Fruit fly (Drosophila melanogaster) whole organism, prepupa: Measurements from ENCODE around the gene CG6726.
A peak's percentile ranks its signal among the peaks of the same experiment; 100 is the strongest.

ENCODE experiments used
- Blimp-1 ChIP-seq: fragments of 200-800 bp; sonication (Bioruptor generic); optimal IDR thresholded peaks from 3 replicates; lab custom pipeline; 2017; ENCODE audit warnings: missing biosample characterization, missing genetic modification characterization, mild to moderate bottlenecking, moderate library complexity, missing genetic modification reagents
- CG10631 ChIP-seq: fragments of 200-800 bp; sonication (Bioruptor generic); optimal IDR thresholded peaks from 2 replicates; lab custom pipeline; 2016; ENCODE audit warnings: missing biosample characterization, missing genetic modification characterization
- CG11294 ChIP-seq: fragments of 200-800 bp; sonication (Bioruptor generic); IDR thresholded peaks from 2 replicates; pipeline ENCODE4 v1.3.6; 2022; ENCODE audit warnings: missing biosample characterization, missing genetic modification characterization
- CG11762 ChIP-seq: fragments of 200-800 bp; sonication (Bioruptor generic); optimal IDR thresholded peaks from 3 replicates; lab custom pipeline; 2016; ENCODE audit warnings: missing biosample characterization, missing genetic modification characterization; ENCODE audit not compliant: insufficient read depth
- CG11902 ChIP-seq: fragments of 200-800 bp; sonication (Bioruptor generic); optimal IDR thresholded peaks from 3 replicates; lab custom pipeline; 2016; ENCODE audit warnings: missing biosample characterization, missing genetic modification characterization
- CG15336 ChIP-seq: fragments of 200-800 bp; sonication (Bioruptor generic); IDR thresholded peaks from 2 replicates; pipeline ENCODE4 v1.3.6; 2022; ENCODE audit warnings: missing biosample characterization, missing genetic modification characterization
- CG3032 ChIP-seq: fragments of 200-800 bp; optimal IDR thresholded peaks from 2 replicates; lab custom pipeline; 2019; ENCODE audit warnings: missing biosample characterization, mild to moderate bottlenecking, missing genetic modification characterization, moderate library complexity
- CG31627 ChIP-seq: fragments of 200-800 bp; sonication (Bioruptor generic); optimal IDR thresholded peaks from 3 replicates; lab custom pipeline; 2016; ENCODE audit warnings: missing biosample characterization, missing genetic modification characterization
- CG34406 ChIP-seq: fragments of 200-800 bp; sonication (Bioruptor generic); optimal IDR thresholded peaks from 3 replicates; lab custom pipeline; 2016; ENCODE audit warnings: missing biosample characterization, missing genetic modification characterization
- CG3919 ChIP-seq: fragments of 200-800 bp; sonication (Bioruptor generic); optimal IDR thresholded peaks from 3 replicates; lab custom pipeline; 2016; ENCODE audit warnings: missing biosample characterization, missing genetic modification characterization
- CG4318 ChIP-seq: fragments of 200-800 bp; sonication (Bioruptor generic); optimal IDR thresholded peaks from 3 replicates; lab custom pipeline; 2017; ENCODE audit warnings: missing biosample characterization, mild to moderate bottlenecking, missing genetic modification characterization
- CG6163 ChIP-seq: fragments of 200-800 bp; sonication (Bioruptor generic); IDR thresholded peaks from 3 replicates; pipeline ENCODE4 v1.3.6; 2022; ENCODE audit warnings: missing biosample characterization, missing genetic modification characterization
- CG6276 ChIP-seq: fragments of 200-800 bp; sonication (Bioruptor generic); optimal IDR thresholded peaks from 2 replicates; lab custom pipeline; 2017; ENCODE audit warnings: missing biosample characterization, mild to moderate bottlenecking, missing genetic modification characterization
- CG6792 ChIP-seq: fragments of 200-800 bp; sonication (Bioruptor generic); optimal IDR thresholded peaks from 3 replicates; lab custom pipeline; 2016; ENCODE audit warnings: missing biosample characterization, missing genetic modification characterization
- CG6808 ChIP-seq: fragments of 200-800 bp; sonication (Bioruptor generic); optimal IDR thresholded peaks from 3 replicates; lab custom pipeline; 2017; ENCODE audit warnings: missing biosample characterization, missing genetic modification characterization, mild to moderate bottlenecking, moderate library complexity, missing genetic modification reagents
- CG6854 ChIP-seq: fragments of 200-800 bp; sonication (Bioruptor generic); optimal IDR thresholded peaks from 2 replicates; lab custom pipeline; 2017; ENCODE audit warnings: missing biosample characterization, mild to moderate bottlenecking, missing genetic modification characterization
- CG7368 ChIP-seq: fragments of 200-800 bp; sonication (Bioruptor generic); optimal IDR thresholded peaks from 3 replicates; lab custom pipeline; 2016; ENCODE audit warnings: missing biosample characterization, missing genetic modification characterization
- CG8119 ChIP-seq: fragments of 200-800 bp; sonication (Bioruptor generic); IDR thresholded peaks from 3 replicates; pipeline ENCODE4 v1.3.6; 2022; ENCODE audit warnings: missing biosample characterization, missing genetic modification characterization
- CG8319 ChIP-seq: fragments of 200-800 bp; sonication (Bioruptor generic); optimal IDR thresholded peaks from 3 replicates; lab custom pipeline; 2016; ENCODE audit warnings: missing biosample characterization, missing genetic modification characterization
- Eip75B ChIP-seq: fragments of 200-800 bp; sonication (Bioruptor generic); optimal IDR thresholded peaks from 3 replicates; lab custom pipeline; 2016; ENCODE audit warnings: missing biosample characterization, missing genetic modification characterization
- Eip93F ChIP-seq: fragments of 200-800 bp; sonication (Bioruptor generic); optimal IDR thresholded peaks from 2 replicates; lab custom pipeline; 2016; ENCODE audit warnings: missing biosample characterization, mild to moderate bottlenecking, missing genetic modification characterization
- Ets21C ChIP-seq: fragments of 200-800 bp; sonication (Bioruptor generic); optimal IDR thresholded peaks from 3 replicates; lab custom pipeline; 2016; ENCODE audit warnings: missing biosample characterization, missing genetic modification characterization
- Ets96B ChIP-seq: fragments of 200-800 bp; optimal IDR thresholded peaks from 2 replicates; lab custom pipeline; 2019; ENCODE audit warnings: missing biosample characterization, mild to moderate bottlenecking, missing genetic modification characterization, moderate library complexity
- Gug ChIP-seq: fragments of 200-800 bp; sonication (Bioruptor generic); IDR thresholded peaks from 2 replicates; pipeline ENCODE4 v1.3.6; 2022; ENCODE audit warnings: missing biosample characterization, missing genetic modification characterization
- Hr38 ChIP-seq: sonication (Bioruptor generic); optimal IDR thresholded peaks from 2 replicates; lab custom pipeline; 2016; ENCODE audit warnings: missing biosample characterization, missing genetic modification characterization
- Hr39 ChIP-seq: fragments of 200-800 bp; sonication (Bioruptor generic); optimal IDR thresholded peaks from 2 replicates; lab custom pipeline; 2016; ENCODE audit warnings: missing biosample characterization, missing genetic modification characterization
- Hr4 ChIP-seq: fragments of 200-800 bp; sonication (Bioruptor generic); optimal IDR thresholded peaks from 3 replicates; lab custom pipeline; 2016; ENCODE audit warnings: missing biosample characterization, missing genetic modification characterization
- OdsH ChIP-seq: fragments of 200-800 bp; sonication (Bioruptor generic); optimal IDR thresholded peaks from 3 replicates; lab custom pipeline; 2016; ENCODE audit warnings: missing biosample characterization, missing genetic modification characterization
- Smox ChIP-seq: fragments of 200-800 bp; sonication (Bioruptor generic); optimal IDR thresholded peaks from 3 replicates; lab custom pipeline; 2016; ENCODE audit warnings: missing biosample characterization, missing genetic modification characterization
- Sox102F ChIP-seq: fragments of 200-800 bp; sonication (Bioruptor generic); optimal IDR thresholded peaks from 2 replicates; lab custom pipeline; 2016; ENCODE audit warnings: missing biosample characterization, mild to moderate bottlenecking, missing genetic modification characterization
- Sox14 ChIP-seq: fragments of 200-800 bp; sonication (Bioruptor generic); optimal IDR thresholded peaks from 3 replicates; lab custom pipeline; 2016; ENCODE audit warnings: missing biosample characterization, missing genetic modification characterization
- acj6 ChIP-seq: fragments of 200-800 bp; sonication (Bioruptor generic); optimal IDR thresholded peaks from 3 replicates; lab custom pipeline; 2016; ENCODE audit warnings: missing biosample characterization, missing genetic modification characterization
- cyc ChIP-seq: fragments of 200-800 bp; sonication (Bioruptor generic); optimal IDR thresholded peaks from 3 replicates; lab custom pipeline; 2016; ENCODE audit warnings: missing biosample characterization, missing genetic modification characterization
- dsx ChIP-seq: fragments of 200-800 bp; optimal IDR thresholded peaks from 3 replicates; lab custom pipeline; 2019; ENCODE audit warnings: missing biosample characterization, mild to moderate bottlenecking, missing genetic modification characterization, moderate library complexity; ENCODE audit not compliant: poor library complexity, severe bottlenecking
- esn ChIP-seq: fragments of 200-800 bp; sonication (Bioruptor generic); optimal IDR thresholded peaks from 2 replicates; lab custom pipeline; 2016; ENCODE audit warnings: missing biosample characterization, mild to moderate bottlenecking, missing genetic modification characterization, moderate library complexity
- fd85E ChIP-seq: fragments of 200-800 bp; sonication (Bioruptor generic); optimal IDR thresholded peaks from 3 replicates; lab custom pipeline; 2016; ENCODE audit warnings: missing biosample characterization, missing genetic modification characterization
- pdm3 ChIP-seq: fragments of 200-800 bp; sonication (Bioruptor generic); optimal IDR thresholded peaks from 3 replicates; lab custom pipeline; 2016; ENCODE audit warnings: missing biosample characterization, missing genetic modification characterization
- salr ChIP-seq, 2 experiments: fragments of 200-800 bp; sonication (Bioruptor generic); optimal IDR thresholded peaks; 3 replicates each; lab custom pipeline; 2016 to 2018; ENCODE audit warnings: missing biosample characterization in 2 of 2, missing genetic modification characterization in 2 of 2, mild to moderate bottlenecking in 1 of 2
- spab ChIP-seq: fragments of 200-800 bp; sonication (Bioruptor generic); optimal IDR thresholded peaks from 2 replicates; lab custom pipeline; 2017; ENCODE audit warnings: missing biosample characterization, mild to moderate bottlenecking, missing genetic modification characterization, missing genetic modification reagents
- topi ChIP-seq: fragments of 200-800 bp; sonication (Bioruptor generic); optimal IDR thresholded peaks from 3 replicates; lab custom pipeline; 2016; ENCODE audit warnings: missing biosample characterization, missing genetic modification characterization
- vri ChIP-seq: fragments of 200-800 bp; sonication (Bioruptor generic); optimal IDR thresholded peaks from 3 replicates; lab custom pipeline; 2016; ENCODE audit warnings: missing biosample characterization, mild to moderate bottlenecking, missing genetic modification characterization

The CG6726 gene

DNA sequence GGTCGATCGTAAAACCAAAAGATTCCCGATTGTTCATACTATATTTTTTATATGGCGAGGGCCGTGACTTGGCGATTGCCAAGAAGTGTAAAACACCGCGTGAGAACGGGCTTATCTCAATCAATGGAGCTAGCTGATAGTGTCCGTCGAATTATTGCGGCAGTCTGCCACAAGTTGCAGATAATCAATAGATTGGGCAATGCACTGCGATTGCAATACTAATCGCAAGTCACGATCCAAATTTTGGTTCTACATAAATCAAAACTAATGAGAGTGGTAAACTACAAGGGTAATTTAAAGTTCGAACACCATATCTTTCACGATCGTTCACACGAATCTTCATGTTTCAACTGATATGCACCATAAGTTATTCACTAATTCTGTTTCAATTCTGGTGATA, 34.8 kb upstream of the CG6726 start:
- TF ChIP-seq Eip75B (GFP tag; lab: Kevin White, UChicago) (no peak), CG8319 (GFP tag; lab: Kevin White, UChicago) (no peak), vri (GFP tag; lab: Kevin White, UChicago) (peak; percentile 7), esn (GFP tag; lab: Kevin White, UChicago) (no peak)
- TF ChIP-seq, all 60 proteins: peak for 1

dm6 chr3R:23057390-23057789, 34.1 kb upstream of the CG6726 start:
- TF ChIP-seq CG15336 (no peak), CG11294 (GFP tag; lab: Robert Waterston, UW) (no peak)

dm6 chr3R:23058858-23059257, 32.7 kb upstream of the CG6726 start, which contains the start of gene Ctns:
Gene Ctns, minus strand, starts transcription at chr3R:23058958.
- TF ChIP-seq salr (GFP tag; optimal IDR thresholded peaks at IDR 0.05; lab: Kevin White, UChicago) (no peak), CG11902 (GFP tag; lab: Kevin White, UChicago) (no peak), CG6792 (GFP tag; lab: Kevin White, UChicago) (no peak), CG3032 (tag; lab: Kevin White, UChicago) (no peak), CG6808 (GFP tag; lab: Kevin White, UChicago) (no peak), fd85E (GFP tag; lab: Kevin White, UChicago) (no peak), cyc (GFP tag; lab: Kevin White, UChicago) (no peak), Sox102F (GFP tag; lab: Kevin White, UChicago) (no peak), Eip93F (GFP tag; lab: Kevin White, UChicago) (no peak), CG4318 (GFP tag; lab: Kevin White, UChicago) (no peak), Ets21C (GFP tag; lab: Kevin White, UChicago) (no peak), OdsH (GFP tag; lab: Kevin White, UChicago) (no peak), CG7368 (GFP tag; lab: Kevin White, UChicago) (no peak), Hr38 (GFP tag; lab: Kevin White, UChicago) (no peak), CG8319 (GFP tag; lab: Kevin White, UChicago) (no peak)

dm6 chr3R:23060166-23060565, 31.4 kb upstream of the CG6726 start:
- no peak for TF ChIP-seq Blimp-1 (GFP tag; lab: Kevin White, UChicago)
- no peak for TF ChIP-seq CG8319 (GFP tag; lab: Kevin White, UChicago)
- no peak for TF ChIP-seq CG11762 (GFP tag; lab: Kevin White, UChicago)
- TF ChIP-seq cyc (GFP tag; lab: Kevin White, UChicago), result no peak
- TF ChIP-seq dsx (GFP tag; lab: Kevin White, UChicago), result no peak
- TF ChIP-seq OdsH (GFP tag; lab: Kevin White, UChicago), result no peak
- TF ChIP-seq Ets21C (GFP tag; lab: Kevin White, UChicago), result no peak
- no peak for TF ChIP-seq spab (GFP tag; lab: Kevin White, UChicago)
- no peak for TF ChIP-seq CG6854 (GFP tag; lab: Kevin White, UChicago)
- no peak for TF ChIP-seq CG3032 (tag; lab: Kevin White, UChicago)
- TF ChIP-seq Smox, result no peak

DNA sequence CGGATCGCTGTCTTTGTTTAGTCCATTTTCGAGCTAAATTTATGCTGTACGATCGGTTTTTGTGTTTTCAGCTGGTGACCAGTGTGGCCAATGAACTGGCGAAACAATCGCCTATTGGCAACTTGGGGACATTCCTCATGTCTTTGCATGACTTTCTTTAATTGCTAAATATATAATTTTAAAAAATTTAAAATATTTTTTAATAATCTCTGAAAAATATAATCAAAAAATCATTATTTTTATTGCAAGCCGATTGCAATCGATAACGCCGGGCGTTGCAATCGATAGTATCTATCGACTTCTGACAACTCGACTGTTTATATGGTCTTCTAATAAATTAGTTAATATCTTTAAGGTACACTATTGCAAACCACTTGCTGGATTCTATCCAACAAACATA, 30.3 kb upstream of the CG6726 start, which contains the start of the genes sav and Ublcp1:
Gene sav, minus strand, starts transcription at position 96 of the 400 bp plus-strand sequence.
Gene Ublcp1, plus strand, starts transcription at position 285 of the 400 bp plus-strand sequence.
- TF ChIP-seq CG6276 (GFP tag; lab: Kevin White, UChicago) (no peak), CG8119 (GFP tag; lab: Robert Waterston, UW) (no peak), Eip75B (GFP tag; lab: Kevin White, UChicago) (no peak), CG6808 (GFP tag; lab: Kevin White, UChicago) (peak; percentile 83), CG6163 (GFP tag; lab: Robert Waterston, UW) (no peak), Hr39 (GFP tag; lab: Kevin White, UChicago) (no peak), Gug (GFP tag; lab: Robert Waterston, UW) (no peak), Sox14 (GFP tag; lab: Kevin White, UChicago) (peak; percentile 35), Hr4 (GFP tag; lab: Kevin White, UChicago) (no peak), Hr38 (GFP tag; lab: Kevin White, UChicago) (no peak), CG3919 (GFP tag; lab: Kevin White, UChicago) (peak; percentile 17), CG10631 (GFP tag; lab: Kevin White, UChicago) (no peak), CG31627 (peak; percentile 16), Smox (no peak), pdm3 (no peak), topi (peak; percentile 15), CG4318 (GFP tag; lab: Kevin White, UChicago) (no peak), acj6 (GFP tag; lab: Kevin White, UChicago) (peak; percentile 17), vri (GFP tag; lab: Kevin White, UChicago) (peak; percentile 11), dsx (GFP tag; lab: Kevin White, UChicago) (no peak), Sox102F (GFP tag; lab: Kevin White, UChicago) (no peak), CG11294 (GFP tag; lab: Robert Waterston, UW) (no peak), Ets96B (peak; percentile 29), spab (GFP tag; lab: Kevin White, UChicago) (no peak), fd85E (GFP tag; lab: Kevin White, UChicago) (no peak), CG34406 (GFP tag; lab: Kevin White, UChicago) (no peak)
